Fruit fly (Drosophila melanogaster): ENCODE data around the gene CG14566.

CG14566 gene

DNA sequence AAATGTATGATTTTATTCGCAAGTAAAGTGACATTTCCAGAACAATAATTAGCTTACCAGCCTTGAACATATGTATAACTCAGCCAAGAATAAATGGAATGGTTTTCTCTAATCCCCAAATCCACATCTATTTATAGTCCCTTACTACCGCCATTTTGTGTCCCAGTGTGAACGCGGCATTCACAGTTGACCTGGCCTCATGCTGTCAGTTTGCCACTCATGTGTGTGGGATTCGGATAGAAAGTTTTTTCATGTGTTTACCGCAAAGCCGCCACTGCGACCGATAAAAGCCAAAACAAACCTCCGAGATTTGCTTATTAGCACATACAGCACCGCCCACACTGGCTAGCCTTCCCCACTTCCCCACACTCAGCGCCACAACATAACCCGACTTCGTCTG, 25.8 kb upstream of the CG14566 start:
- TF ChIP-seq CG17912 (GFP tag; optimal IDR thresholded peaks at IDR 0.05): no peak
- no peak for TF ChIP-seq unc-4 (GFP tag; IDR thresholded peaks at IDR 0.05; ENCODE audit: partially characterized antibody)
- no peak for TF ChIP-seq CG2712 (tag; optimal IDR thresholded peaks at IDR 0.05)
- no peak for TF ChIP-seq CG8290 (GFP tag; optimal IDR thresholded peaks at IDR 0.05)
- no peak for TF ChIP-seq CG8290 (tag; optimal IDR thresholded peaks at IDR 0.05)
- no peak for TF ChIP-seq al (GFP tag; IDR thresholded peaks at IDR 0.05)
- TF ChIP-seq CG13624 (GFP tag; optimal IDR thresholded peaks at IDR 0.05): no peak
- no peak for TF ChIP-seq HHEX (GFP tag; optimal IDR thresholded peaks at IDR 0.05)
- TF ChIP-seq H15 (GFP tag; IDR thresholded peaks at IDR 0.05): no peak
- TF ChIP-seq stwl (tag; optimal IDR thresholded peaks at IDR 0.05): peak; percentile 24
- no peak for TF ChIP-seq hth (optimal IDR thresholded peaks at IDR 0.05)
- no peak for TF ChIP-seq br (optimal IDR thresholded peaks at IDR 0.05)
- no peak for TF ChIP-seq Six4 (GFP tag; optimal IDR thresholded peaks at IDR 0.05)
- TF ChIP-seq D19A (tag; optimal IDR thresholded peaks at IDR 0.05): no peak
- TF ChIP-seq Ravus (GFP tag; IDR thresholded peaks at IDR 0.05): no peak
- no peak for TF ChIP-seq dpn (GFP tag; optimal IDR thresholded peaks at IDR 0.05)
- peak; percentile 83 for TF ChIP-seq sr (GFP tag; IDR thresholded peaks at IDR 0.05)
- peak; percentile 89 for TF ChIP-seq CG17802 (tag; optimal IDR thresholded peaks at IDR 0.05)
- TF ChIP-seq nerfin-2 (GFP tag; IDR thresholded peaks at IDR 0.05; ENCODE audit: partially characterized antibody): no peak
- no peak for TF ChIP-seq CG13287 (GFP tag; IDR thresholded peaks at IDR 0.05; ENCODE audit: partially characterized antibody)
- TF ChIP-seq CG12104 (GFP tag; optimal IDR thresholded peaks at IDR 0.05): no peak
- TF ChIP-seq MESR4 (GFP tag; optimal IDR thresholded peaks at IDR 0.05): no peak
- peak; percentile 46 for TF ChIP-seq oc (tag; optimal IDR thresholded peaks at IDR 0.05)
- peak in 1 of 2 experiments; percentile 53 for TF ChIP-seq Hr78 (GFP tag; optimal IDR thresholded peaks at IDR 0.05)
- TF ChIP-seq ci (GFP tag; IDR thresholded peaks at IDR 0.05): 0 out of 3 replicates have a peak, but pooled peaks have one; percentile 41
- TF ChIP-seq ewg (GFP tag; optimal IDR thresholded peaks at IDR 0.05): no peak
- TF ChIP-seq CG2889 (GFP tag; IDR thresholded peaks at IDR 0.05): no peak
- no peak for TF ChIP-seq lab (GFP tag; optimal IDR thresholded peaks at IDR 0.05)
- no peak for TF ChIP-seq mam (GFP tag; optimal IDR thresholded peaks at IDR 0.05)
- no peak for TF ChIP-seq zfh2 (GFP tag; optimal IDR thresholded peaks at IDR 0.05)
- TF ChIP-seq Deaf1 (tag; optimal IDR thresholded peaks at IDR 0.05): no peak
- no peak for TF ChIP-seq Doc2 (GFP tag; IDR thresholded peaks at IDR 0.05)
- no peak for TF ChIP-seq dmrt99B (tag; optimal IDR thresholded peaks at IDR 0.05)
- no peak for TF ChIP-seq kni (GFP tag; optimal IDR thresholded peaks at IDR 0.05)
- TF ChIP-seq knrl (GFP tag; IDR thresholded peaks at IDR 0.05; ENCODE audit: partially characterized antibody): no peak
- no peak for TF ChIP-seq CG43689 (GFP tag; IDR thresholded peaks at IDR 0.05)
- no peak for TF ChIP-seq fd102C (GFP tag; optimal IDR thresholded peaks at IDR 0.05)
- TF ChIP-seq CG4730 (GFP tag; IDR thresholded peaks at IDR 0.05): no peak
- no peak for TF ChIP-seq esg (GFP tag; conservative IDR thresholded peaks at IDR 0.05)
- no peak for TF ChIP-seq sd (tag; optimal IDR thresholded peaks at IDR 0.05)
- no peak for TF ChIP-seq gcm (GFP tag; optimal IDR thresholded peaks at IDR 0.05)
- TF ChIP-seq Drgx (GFP tag; IDR thresholded peaks at IDR 0.05): no peak
- TF ChIP-seq CG14441 (GFP tag; IDR thresholded peaks at IDR 0.05): no peak
- TF ChIP-seq gce (GFP tag; IDR thresholded peaks at IDR 0.05): no peak
- no peak for TF ChIP-seq shn (GFP tag; optimal IDR thresholded peaks at IDR 0.05)
- TF ChIP-seq Vsx1 (GFP tag; optimal IDR thresholded peaks at IDR 0.05): no peak
- no peak for TF ChIP-seq gem (tag; optimal IDR thresholded peaks at IDR 0.05)
- no peak for TF ChIP-seq CG8765 (GFP tag; IDR thresholded peaks at IDR 0.05)
- TF ChIP-seq Dll (GFP tag; IDR thresholded peaks at IDR 0.05; ENCODE audit: partially characterized antibody): no peak
- TF ChIP-seq HLH54F (GFP tag; optimal IDR thresholded peaks at IDR 0.05): no peak
- no peak for TF ChIP-seq Atf-2 (GFP tag; optimal IDR thresholded peaks at IDR 0.05)
- no peak for TF ChIP-seq Bdp1 (GFP tag; optimal IDR thresholded peaks at IDR 0.05)
